Worm (Caenorhabditis elegans) whole organism, L1 larva: Measurements from ENCODE around the gene paic-1.
A peak's percentile ranks its signal among the peaks of the same experiment; 100 is the strongest.

Experiments used
- C16A3.4 ChIP-seq: fragments of 150-350 bp; optimal IDR thresholded peaks from 2 replicates; lab custom pipeline; 2014; ENCODE audit warnings: missing biosample characterization, missing genetic modification characterization
- F16B12.6 ChIP-seq: fragments of 150-350 bp; optimal IDR thresholded peaks from 2 replicates; lab custom pipeline; 2014; ENCODE audit warnings: missing biosample characterization, missing genetic modification characterization
- blmp-1 ChIP-seq: fragments of 150-350 bp; optimal IDR thresholded peaks from 2 replicates; lab custom pipeline; 2014; ENCODE audit warnings: missing biosample characterization, missing genetic modification characterization
- ceh-63 ChIP-seq: fragments of 200-800 bp; sonication (Bioruptor generic); optimal IDR thresholded peaks from 2 replicates; lab custom pipeline; 2018; ENCODE audit warnings: mild to moderate bottlenecking, missing genetic modification characterization, missing compliant biosample characterization
- ceh-82 ChIP-seq, 3 experiments: fragments of 150-350 bp in 1 of 3; sonication (generic microtip) in 2 of 3; optimal IDR thresholded peaks; 2 replicates each; lab custom pipeline; 2014 to 2017; ENCODE audit warnings: missing biosample characterization in 3 of 3, missing genetic modification characterization in 3 of 3
- ces-1 ChIP-seq: fragments of 150-350 bp; optimal IDR thresholded peaks from 2 replicates; lab custom pipeline; 2014; ENCODE audit warnings: missing biosample characterization, missing genetic modification reagents, missing genetic modification characterization
- dsc-1 ChIP-seq: sonication (generic microtip); optimal IDR thresholded peaks from 2 replicates; lab custom pipeline; 2016; ENCODE audit warnings: mild to moderate bottlenecking, missing genetic modification characterization, missing compliant biosample characterization
- efl-3 ChIP-seq: fragments of 200-800 bp; sonication (Bioruptor generic); optimal IDR thresholded peaks from 2 replicates; lab custom pipeline; 2018; ENCODE audit warnings: mild to moderate bottlenecking, missing genetic modification characterization, missing compliant biosample characterization
- egl-13 ChIP-seq: sonication (generic microtip); optimal IDR thresholded peaks from 2 replicates; lab custom pipeline; 2016; ENCODE audit warnings: missing genotype, missing genetic modification reagents, missing genetic modification characterization, missing compliant biosample characterization
- egl-27 ChIP-seq, 2 experiments: fragments of 150-350 bp in 1 of 2; sonication (generic microtip); optimal IDR thresholded peaks; 3 replicates each; lab custom pipeline; 2017 to 2018; ENCODE audit warnings: missing biosample characterization in 2 of 2, missing genetic modification characterization in 2 of 2, missing genetic modification reagents in 2 of 2
- elt-3 ChIP-seq, 6 experiments: fragments of 150-350 bp in 1 of 6; sonication (generic microtip); optimal IDR thresholded peaks; 2 replicates each; lab custom pipeline; 2017 to 2018; ENCODE audit warnings: missing biosample characterization in 6 of 6, missing genetic modification characterization in 6 of 6, inconsistent platforms in 1 of 6
- fkh-10 ChIP-seq: sonication (generic microtip); optimal IDR thresholded peaks from 2 replicates; lab custom pipeline; 2017; ENCODE audit warnings: missing biosample characterization, missing genetic modification reagents, missing genetic modification characterization
- fos-1 ChIP-seq: fragments of 150-350 bp; optimal IDR thresholded peaks from 2 replicates; lab custom pipeline; 2014; ENCODE audit warnings: missing biosample characterization, missing genetic modification characterization
- hlh-17 ChIP-seq: fragments of 200-800 bp; sonication (Bioruptor generic); optimal IDR thresholded peaks from 2 replicates; lab custom pipeline; 2018; ENCODE audit warnings: missing genetic modification characterization, mild to moderate bottlenecking, missing compliant biosample characterization, moderate library complexity, borderline replicate concordance
- hpl-2 ChIP-seq: fragments of 150-350 bp; optimal IDR thresholded peaks from 2 replicates; lab custom pipeline; 2014; ENCODE audit warnings: missing biosample characterization, missing genetic modification reagents, missing genetic modification characterization
- jun-1 ChIP-seq: fragments of 150-350 bp; optimal IDR thresholded peaks from 2 replicates; lab custom pipeline; 2014; ENCODE audit warnings: missing biosample characterization, missing genetic modification reagents, missing genetic modification characterization
- lin-13 ChIP-seq: fragments of 150-350 bp; optimal IDR thresholded peaks from 2 replicates; lab custom pipeline; 2014; ENCODE audit warnings: missing biosample characterization, missing genetic modification reagents, missing genetic modification characterization
- lin-14 ChIP-seq: fragments of 200-800 bp; sonication (Bioruptor generic); optimal IDR thresholded peaks from 2 replicates; lab custom pipeline; 2018; ENCODE audit warnings: mild to moderate bottlenecking, missing genetic modification characterization, moderate library complexity, missing compliant biosample characterization
- lin-15B ChIP-seq: fragments of 150-350 bp; sonication (generic microtip); optimal IDR thresholded peaks from 3 replicates; lab custom pipeline; 2014; ENCODE audit warnings: missing biosample characterization, missing genetic modification characterization
- lin-35 ChIP-seq, 2 experiments: fragments of 150-350 bp; optimal IDR thresholded peaks; 2 replicates each; lab custom pipeline; 2014; ENCODE audit warnings: missing biosample characterization in 2 of 2, missing genetic modification characterization in 2 of 2, missing genetic modification reagents in 2 of 2
- lin-39 ChIP-seq: fragments of 150-350 bp; optimal IDR thresholded peaks from 2 replicates; lab custom pipeline; 2014; ENCODE audit warnings: missing biosample characterization, missing genetic modification reagents, missing genetic modification characterization
- lir-3 ChIP-seq: sonication (generic microtip); optimal IDR thresholded peaks from 2 replicates; lab custom pipeline; 2016; ENCODE audit warnings: mild to moderate bottlenecking, missing genetic modification characterization, moderate library complexity, missing compliant biosample characterization; ENCODE audit not compliant: poor library complexity
- mab-9 ChIP-seq: fragments of 200-800 bp; sonication (Bioruptor generic); IDR thresholded peaks from 2 replicates; pipeline ENCODE4 v1.3.6; 2022; ENCODE audit warnings: missing genetic modification reagents, missing genetic modification characterization, missing compliant biosample characterization
- mef-2 ChIP-seq: fragments of 150-350 bp; optimal IDR thresholded peaks from 2 replicates; lab custom pipeline; 2014; ENCODE audit warnings: missing biosample characterization, missing genetic modification characterization
- mep-1 ChIP-seq: fragments of 150-350 bp; optimal IDR thresholded peaks from 2 replicates; lab custom pipeline; 2014; ENCODE audit warnings: missing biosample characterization, missing genetic modification characterization
- nhr-19 ChIP-seq: fragments of 200-800 bp; sonication (Bioruptor generic); conservative IDR thresholded peaks from 2 replicates; pipeline ENCODE4 v1.3.6; 2022; ENCODE audit warnings: missing genetic modification characterization, missing compliant biosample characterization
- nhr-20 ChIP-seq: sonication (generic microtip); optimal IDR thresholded peaks from 2 replicates; lab custom pipeline; 2016; ENCODE audit warnings: mild to moderate bottlenecking, missing genetic modification characterization, missing compliant biosample characterization
- nhr-28 ChIP-seq: fragments of 150-350 bp; optimal IDR thresholded peaks from 2 replicates; lab custom pipeline; 2014; ENCODE audit warnings: missing biosample characterization, missing genetic modification characterization
- nhr-71 ChIP-seq: sonication (generic microtip); optimal IDR thresholded peaks from 2 replicates; lab custom pipeline; 2016; ENCODE audit warnings: mild to moderate bottlenecking, missing genetic modification characterization, moderate library complexity, missing compliant biosample characterization
- nhr-77 ChIP-seq: fragments of 150-350 bp; optimal IDR thresholded peaks from 2 replicates; lab custom pipeline; 2014; ENCODE audit warnings: missing biosample characterization, missing genetic modification characterization
- nhr-85 ChIP-seq: sonication (generic microtip); peaks from one replicate; lab custom pipeline; 2016; ENCODE audit warnings: missing genetic modification characterization, inconsistent platforms, missing compliant biosample characterization
- nhr-90 ChIP-seq: sonication (generic microtip); optimal IDR thresholded peaks from 2 replicates; lab custom pipeline; 2016; ENCODE audit warnings: mild to moderate bottlenecking, missing genetic modification characterization, missing compliant biosample characterization; ENCODE audit not compliant: poor library complexity
- pax-3 ChIP-seq: fragments of 200-800 bp; sonication (Bioruptor generic); optimal IDR thresholded peaks from 2 replicates; lab custom pipeline; 2018; ENCODE audit warnings: mild to moderate bottlenecking, missing genetic modification characterization, moderate library complexity, missing compliant biosample characterization
- pqm-1 ChIP-seq: sonication (generic microtip); optimal IDR thresholded peaks from 3 replicates; lab custom pipeline; 2017; ENCODE audit warnings: missing biosample characterization, missing genetic modification characterization
- rnt-1 ChIP-seq: sonication (generic microtip); optimal IDR thresholded peaks from 2 replicates; lab custom pipeline; 2016; ENCODE audit warnings: mild to moderate bottlenecking, missing genetic modification characterization, moderate library complexity, missing compliant biosample characterization
- skn-1 ChIP-seq: fragments of 150-350 bp; optimal IDR thresholded peaks from 2 replicates; lab custom pipeline; 2014; ENCODE audit warnings: missing biosample characterization, missing genetic modification characterization
- sox-4 ChIP-seq: sonication (generic microtip); optimal IDR thresholded peaks from 2 replicates; lab custom pipeline; 2016; ENCODE audit warnings: missing genetic modification characterization, missing compliant biosample characterization
- sptf-1 ChIP-seq: fragments of 150-350 bp; optimal IDR thresholded peaks from 2 replicates; lab custom pipeline; 2014; ENCODE audit warnings: missing biosample characterization, missing genetic modification characterization
- tlp-1 ChIP-seq: fragments of 150-350 bp; optimal IDR thresholded peaks from 2 replicates; lab custom pipeline; 2014; ENCODE audit warnings: missing biosample characterization, missing genetic modification characterization
- unc-130 ChIP-seq: fragments of 150-350 bp; optimal IDR thresholded peaks from 2 replicates; lab custom pipeline; 2017; ENCODE audit warnings: missing biosample characterization, missing genetic modification characterization, inconsistent platforms
- zag-1 ChIP-seq: fragments of 150-350 bp; optimal IDR thresholded peaks from 2 replicates; lab custom pipeline; 2014; ENCODE audit warnings: missing biosample characterization, missing genetic modification characterization
- zip-4 ChIP-seq: fragments of 200-800 bp; sonication (Bioruptor generic); optimal IDR thresholded peaks from 2 replicates; lab custom pipeline; 2018; ENCODE audit warnings: mild to moderate bottlenecking, missing genetic modification characterization, moderate library complexity, missing compliant biosample characterization
- ztf-4 ChIP-seq: fragments of 150-350 bp; optimal IDR thresholded peaks from 2 replicates; lab custom pipeline; 2014; ENCODE audit warnings: missing biosample characterization, missing genetic modification characterization

Gene paic-1

ce11 chrII:4417333-4417732, 45.0 kb upstream of the paic-1 start, which contains the start of gene sod-5:
sod-5 (plus strand) TSS chrII:4417633.
- TF ChIP-seq mab-9 (no peak), mep-1 (tag; lab: Kevin White, UChicago) (no peak)

DNA sequence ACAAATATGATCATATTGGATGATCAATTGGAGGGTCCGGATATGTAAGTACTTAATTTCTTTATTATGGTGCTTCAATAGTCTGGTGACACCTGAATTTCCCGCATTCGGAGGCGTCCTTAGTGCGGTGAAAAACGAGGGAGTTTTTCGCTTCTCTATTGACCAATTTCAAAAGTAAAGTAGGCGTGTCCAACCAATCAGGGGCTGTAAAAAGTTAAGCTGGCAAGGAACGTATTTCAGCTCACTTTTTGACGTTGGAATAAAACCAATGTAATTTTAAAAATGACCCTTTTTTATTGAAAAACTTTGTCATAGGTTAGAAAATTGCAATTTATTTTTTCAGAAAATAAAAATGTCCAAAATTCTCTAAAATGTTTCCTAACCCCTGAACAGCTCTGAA, 37.3 kb upstream of the paic-1 start:
- TF ChIP-seq ceh-82 (tag; optimal IDR thresholded peaks at IDR 0.05; lab: Kevin White, UChicago) = no peak
- no peak for TF ChIP-seq nhr-77
- no peak for TF ChIP-seq lir-3 (tag; lab: Kevin White, UChicago)
- no peak for TF ChIP-seq F16B12.6 (tag; lab: Kevin White, UChicago)
- TF ChIP-seq elt-3 (tag; optimal IDR thresholded peaks at IDR 0.05; lab: Kevin White, UChicago) = no peak
- no peak for TF ChIP-seq C16A3.4 (tag; lab: Kevin White, UChicago)
- no peak for TF ChIP-seq nhr-28
- no peak for TF ChIP-seq nhr-71
- no peak for TF ChIP-seq sox-4
- TF ChIP-seq ces-1 (GFP tag; lab: Kevin White, UChicago) = no peak
- TF ChIP-seq mef-2 (tag; lab: Kevin White, UChicago) = no peak
- no peak for TF ChIP-seq lin-13 (GFP tag; lab: Kevin White, UChicago)

ce11 chrII:4405358-4405757, 33.0 kb upstream of the paic-1 start, which contains the start of gene ZK430.5:
ZK430.5 (plus strand) TSS chrII:4405658.
- TF ChIP-seq hlh-17 (GFP tag; lab: Kevin White, UChicago) (no peak), sptf-1 (tag; lab: Kevin White, UChicago) (no peak)

- TF ChIP-seq blmp-1 (tag; lab: Kevin White, UChicago) = peak; percentile 48
- TF ChIP-seq lin-13 (GFP tag; lab: Kevin White, UChicago) = no peak
- TF ChIP-seq, all 84 proteins: peak for 1
Observed at ce11 chrII:4394438-4394837, 22.1 kb upstream of the paic-1 start.

DNA sequence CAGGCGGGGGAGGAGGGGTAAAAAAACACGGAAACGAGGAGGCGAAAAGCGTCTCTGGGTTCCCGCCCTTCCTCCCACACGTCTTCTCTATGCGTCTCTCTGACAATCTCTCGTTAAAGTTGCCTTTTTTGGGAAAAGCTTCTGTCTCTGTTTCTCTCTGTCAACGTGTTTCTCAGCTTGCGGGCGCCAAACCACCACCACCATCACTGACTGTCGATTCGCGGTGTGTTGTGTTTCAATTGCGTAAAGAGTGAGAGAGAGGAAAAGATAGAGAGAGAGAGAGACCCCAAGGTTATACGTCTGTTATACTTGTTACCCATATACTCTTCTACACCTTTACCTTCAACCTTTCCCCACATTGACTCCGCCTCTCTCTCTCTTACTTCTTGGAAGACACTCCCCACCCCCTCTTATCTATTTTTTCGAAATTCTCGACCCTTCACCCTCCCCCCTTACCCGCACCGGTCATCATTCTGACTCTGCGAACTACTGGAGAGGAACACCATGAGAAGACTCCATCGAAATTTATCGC, 20.3 kb upstream of the paic-1 start, which contains the start of gene mlt-7:
TSS of gene mlt-7 (plus strand) at position 482 of the 532 bp plus-strand sequence.
- TF ChIP-seq rnt-1 (tag; lab: Kevin White, UChicago) (no peak), zag-1 (tag; lab: Kevin White, UChicago) (no peak), lin-14 (GFP tag; lab: Kevin White, UChicago) (peak; percentile 33), mef-2 (tag; lab: Kevin White, UChicago) (no peak), pqm-1 (tag; lab: Kevin White, UChicago) (no peak), nhr-28 (no peak), C16A3.4 (tag; lab: Kevin White, UChicago) (no peak), fos-1 (tag; lab: Kevin White, UChicago) (no peak), hlh-17 (GFP tag; lab: Kevin White, UChicago) (no peak), dsc-1 (tag; lab: Kevin White, UChicago) (no peak), lin-35 (GFP tag; optimal IDR thresholded peaks at IDR 0.05; lab: Kevin White, UChicago) (peak in 1 of 2 experiments; percentile 18), lin-39 (tag; lab: Kevin White, UChicago) (no peak), mep-1 (tag; lab: Kevin White, UChicago) (no peak), pax-3 (tag; lab: Kevin White, UChicago) (no peak), efl-3 (GFP tag; lab: Kevin White, UChicago) (no peak), ztf-4 (no peak), nhr-85 (peak; percentile 66), zip-4 (GFP tag; lab: Kevin White, UChicago) (no peak), tlp-1 (no peak), egl-27 (tag; optimal IDR thresholded peaks at IDR 0.05; lab: Kevin White, UChicago) (no peak), lir-3 (tag; lab: Kevin White, UChicago) (no peak), lin-15B (tag; lab: Kevin White, UChicago) (no peak), hpl-2 (GFP tag; lab: Kevin White, UChicago) (no peak), nhr-20 (no peak), sox-4 (no peak), ceh-63 (GFP tag; lab: Kevin White, UChicago) (no peak), nhr-19 (GFP tag; lab: Robert Waterston, UW) (no peak), unc-130 (no peak), egl-13 (no peak), elt-3 (tag; optimal IDR thresholded peaks at IDR 0.05; lab: Kevin White, UChicago) (peak in 3 of 6 experiments; percentile 8 to 14 (median 10)), mab-9 (no peak), fkh-10 (GFP tag; lab: Kevin White, UChicago) (no peak), nhr-90 (no peak), jun-1 (tag; lab: Kevin White, UChicago) (no peak), skn-1 (tag; lab: Kevin White, UChicago) (no peak)
